Fruit fly (Drosophila melanogaster) whole organism, adult: ENCODE measurements around the gene CG14657.

Source experiments
- CG5204 ChIP-seq: fragments of 200-800 bp; sonication (Bioruptor generic); optimal IDR thresholded peaks from 2 replicates; lab custom pipeline; 2016; ENCODE audit warnings: missing biosample characterization, missing genetic modification characterization
- CG7101 ChIP-seq: fragments of 200-800 bp; sonication (Bioruptor generic); optimal IDR thresholded peaks from 2 replicates; lab custom pipeline; 2018; ENCODE audit warnings: missing biosample characterization, mild to moderate bottlenecking, missing genetic modification characterization, moderate library complexity
- Clk ChIP-seq: fragments of 200-800 bp; sonication (Bioruptor generic); optimal IDR thresholded peaks from 2 replicates; lab custom pipeline; 2017; ENCODE audit warnings: missing biosample characterization, missing genetic modification characterization
- cnc ChIP-seq, 2 experiments: fragments of >200 bp; optimal IDR thresholded peaks; 2 replicates each; lab custom pipeline; 2017
- toe ChIP-seq: fragments of 200-800 bp; sonication (Bioruptor generic); optimal IDR thresholded peaks from 2 replicates; lab custom pipeline; 2016; ENCODE audit warnings: missing biosample characterization, missing genetic modification characterization

DNA sequence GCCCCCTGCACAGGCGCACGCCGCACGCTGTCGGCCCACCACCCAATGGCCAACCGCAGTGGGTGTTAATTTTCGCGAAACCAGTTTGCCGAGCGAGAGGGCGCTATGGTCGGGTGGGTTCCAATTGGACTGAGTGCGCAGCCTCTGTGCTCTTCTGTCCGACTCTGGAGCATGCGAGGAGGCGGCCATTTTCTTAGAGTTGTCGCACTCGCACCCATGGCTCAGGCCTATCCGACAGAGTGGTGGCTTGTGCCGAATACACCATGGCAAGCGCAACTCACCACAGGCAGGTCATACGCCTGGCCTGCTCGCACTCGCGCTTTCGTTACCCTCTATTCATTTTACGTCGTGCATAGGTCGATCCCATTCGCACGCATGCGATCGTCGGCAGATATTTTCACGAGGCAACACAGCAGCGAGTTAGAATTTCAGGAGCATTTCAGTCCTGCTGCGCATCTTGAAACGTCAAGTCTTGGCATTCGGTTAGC lies 31.2 kb upstream of the CG14657 start, which contains the start of gene opa:
- TF ChIP-seq Clk (GFP tag; lab: Kevin White, UChicago) (no peak), toe (no peak), CG7101 (tag; lab: Kevin White, UChicago) (no peak), cnc (optimal IDR thresholded peaks at IDR 0.05; lab: Kevin White, UChicago) (no peak), CG5204 (GFP tag; lab: Kevin White, UChicago) (no peak)
